Worm (Caenorhabditis elegans): ENCODE data around the gene F18A11.3.

Gene F18A11.3

ce11 chrII:13077746-13078145 lies 41.1 kb upstream of the F18A11.3 start (continued):
- no peak for TF ChIP-seq ceh-44 (GFP tag; IDR thresholded peaks at IDR 0.05)

ce11 chrII:13076301-13076916 lies 39.8 kb upstream of the F18A11.3 start:
- no peak for TF ChIP-seq daf-12 (tag; optimal IDR thresholded peaks at IDR 0.05)
- no peak for TF ChIP-seq T26A8.4 (GFP tag; IDR thresholded peaks at IDR 0.05)
- no peak for TF ChIP-seq daf-8 (GFP tag; IDR thresholded peaks at IDR 0.05)
- TF ChIP-seq lir-3 (tag; optimal IDR thresholded peaks at IDR 0.05), result no peak
- TF ChIP-seq nhr-10 (tag; optimal IDR thresholded peaks at IDR 0.05), result no peak
- 0 out of 2 replicates have a peak, but pooled peaks have one; percentile 39 for TF ChIP-seq ceh-20 (GFP tag; IDR thresholded peaks at IDR 0.05)
- TF ChIP-seq ces-1 (GFP tag; optimal IDR thresholded peaks at IDR 0.05), result no peak
- TF ChIP-seq mxl-2 (GFP tag; conservative IDR thresholded peaks at IDR 0.05), result no peak
- TF ChIP-seq pqm-1 (tag; optimal IDR thresholded peaks at IDR 0.05), result peak; percentile 48
- TF ChIP-seq lim-7 (GFP tag; IDR thresholded peaks at IDR 0.05), result no peak
- TF ChIP-seq zfp-3 (GFP tag; conservative IDR thresholded peaks at IDR 0.05), result 0 out of 2 replicates have a peak, but pooled peaks have one; percentile 52
- no peak for TF ChIP-seq lin-1 (GFP tag; IDR thresholded peaks at IDR 0.05)
- TF ChIP-seq lin-15B (tag; optimal IDR thresholded peaks at IDR 0.05), result no peak
- TF ChIP-seq mxl-3 (GFP tag; optimal IDR thresholded peaks at IDR 0.05), result no peak
- peak; percentile 43 for TF ChIP-seq T20F7.1 (GFP tag; optimal IDR thresholded peaks at IDR 0.05)
- TF ChIP-seq ceh-62 (tag; optimal IDR thresholded peaks at IDR 0.05), result no peak
- no peak for TF ChIP-seq mep-1 (tag; optimal IDR thresholded peaks at IDR 0.05)
- no peak for TF ChIP-seq Y48G9A.11 (GFP tag; IDR thresholded peaks at IDR 0.05)
- no peak for TF ChIP-seq lin-39 (tag; optimal IDR thresholded peaks at IDR 0.05)
- no peak for TF ChIP-seq ZK546.5 (tag; optimal IDR thresholded peaks at IDR 0.05)
- TF ChIP-seq vab-7 (GFP tag; IDR thresholded peaks at IDR 0.05), result no peak
- no peak for TF ChIP-seq fos-1 (tag; optimal IDR thresholded peaks at IDR 0.05)
- no peak for TF ChIP-seq F26F4.8 (GFP tag; conservative IDR thresholded peaks at IDR 0.05)
- TF ChIP-seq nhr-6 (tag; optimal IDR thresholded peaks at IDR 0.05), result no peak
- peak; percentile 47 for TF ChIP-seq nhr-77 (tag; optimal IDR thresholded peaks at IDR 0.05)
- peak in 1 of 2 experiments; percentile 18 for TF ChIP-seq mdl-1 (tag; optimal IDR thresholded peaks at IDR 0.05)
- no peak for TF ChIP-seq dmd-9 (GFP tag; IDR thresholded peaks at IDR 0.05)
- TF ChIP-seq snpc-1.2 (GFP tag; IDR thresholded peaks at IDR 0.05), result no peak
- peak; percentile 78 for TF ChIP-seq php-3 (GFP tag; IDR thresholded peaks at IDR 0.05)
- TF ChIP-seq madf-5 (GFP tag; IDR thresholded peaks at IDR 0.05), result no peak
- peak; percentile 41 for TF ChIP-seq hlh-11 (tag; optimal IDR thresholded peaks at IDR 0.05)
- TF ChIP-seq sdz-12 (GFP tag; optimal IDR thresholded peaks at IDR 0.05), result no peak
- no peak for TF ChIP-seq pha-4 (GFP tag; IDR thresholded peaks at IDR 0.05)
- no peak for TF ChIP-seq pha-4 (tag; optimal IDR thresholded peaks at IDR 0.05)
- TF ChIP-seq dmd-6 (GFP tag; IDR thresholded peaks at IDR 0.05), result peak; percentile 64
- no peak for TF ChIP-seq daf-16 (GFP tag; optimal IDR thresholded peaks at IDR 0.05)
- TF ChIP-seq daf-16 (tag; optimal IDR thresholded peaks at IDR 0.05), result peak; percentile 92
- TF ChIP-seq nhr-28 (tag; optimal IDR thresholded peaks at IDR 0.05), result peak; percentile 66
- no peak for TF ChIP-seq duxl-1 (tag; optimal IDR thresholded peaks at IDR 0.05; ENCODE audit: poor library complexity)
- TF ChIP-seq D1046.2 (GFP tag; IDR thresholded peaks at IDR 0.05), result no peak

ce11 chrII:13073742-13074141 lies 37.1 kb upstream of the F18A11.3 start:
- no peak for TF ChIP-seq pha-4 (GFP tag; IDR thresholded peaks at IDR 0.05)
- TF ChIP-seq pha-4 (tag; optimal IDR thresholded peaks at IDR 0.05), result no peak
- peak; percentile 79 for TF ChIP-seq aha-1 (tag)

Data from whole organism, L4 larva.